Worm (Caenorhabditis elegans) whole organism, L4 larva: Measurements from ENCODE around the gene gst-34.

Experiments used
- F37D6.2 ChIP-seq: sonication (generic microtip); optimal IDR thresholded peaks from 2 replicates; lab custom pipeline; 2016; ENCODE audit warnings: mild to moderate bottlenecking, missing genetic modification characterization, missing compliant biosample characterization
- Y5F2A.4 ChIP-seq: fragments of 200-800 bp; sonication (Bioruptor generic); optimal IDR thresholded peaks from 2 replicates; lab custom pipeline; 2018; ENCODE audit warnings: mild to moderate bottlenecking, missing genetic modification characterization, missing compliant biosample characterization
- dve-1 ChIP-seq: sonication (generic microtip); optimal IDR thresholded peaks from 2 replicates; lab custom pipeline; 2017; ENCODE audit warnings: antibody characterized with exemption, mild to moderate bottlenecking, missing genetic modification characterization, missing compliant biosample characterization; ENCODE audit not compliant: insufficient read depth
- lin-39 ChIP-seq: fragments of 150-350 bp; optimal IDR thresholded peaks from 2 replicates; lab custom pipeline; 2014; ENCODE audit warnings: missing biosample characterization, missing genetic modification reagents, missing genetic modification characterization
- php-3 ChIP-seq: fragments of 200-800 bp; sonication (Bioruptor generic); IDR thresholded peaks from 2 replicates; pipeline ENCODE4 v1.3.6; 2022; ENCODE audit warnings: missing genetic modification reagents, missing genetic modification characterization, missing compliant biosample characterization
- skn-1 ChIP-seq: fragments of 150-350 bp; optimal IDR thresholded peaks from 2 replicates; lab custom pipeline; 2014; ENCODE audit warnings: missing biosample characterization, missing genetic modification characterization
- zag-1 ChIP-seq: fragments of 150-350 bp; optimal IDR thresholded peaks from 2 replicates; lab custom pipeline; 2014; ENCODE audit warnings: missing biosample characterization, missing genetic modification characterization
- ztf-11 ChIP-seq: fragments of 150-350 bp; optimal IDR thresholded peaks from 2 replicates; lab custom pipeline; 2014; ENCODE audit warnings: missing biosample characterization, missing genetic modification characterization

DNA sequence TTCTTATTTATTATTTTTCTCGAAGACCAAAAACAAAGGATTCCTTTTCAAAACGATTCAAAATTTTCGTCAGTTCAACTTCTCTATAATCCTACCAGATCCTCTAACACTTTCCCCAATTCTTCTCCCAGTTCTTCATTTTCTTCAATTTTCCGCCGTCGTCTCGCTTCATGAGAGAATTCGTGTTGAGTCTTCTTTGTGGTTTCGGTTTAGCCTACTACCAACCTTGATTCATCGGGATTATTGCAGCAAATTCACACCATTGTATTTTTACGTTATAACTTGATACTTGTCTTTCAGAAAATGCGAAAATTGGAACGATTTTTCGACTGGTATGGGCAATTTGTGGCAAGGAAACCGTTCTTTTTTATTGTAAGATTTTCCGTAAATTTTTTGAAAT lies 25.2 kb downstream of the gst-34 start, which contains the start of gene ptr-20:
- no peak for TF ChIP-seq php-3 (GFP tag; lab: Robert Waterston, UW)
- TF ChIP-seq Y5F2A.4: no peak
- TF ChIP-seq lin-39 (tag; lab: Kevin White, UChicago): no peak
- no peak for TF ChIP-seq ztf-11
- TF ChIP-seq skn-1: no peak
- TF ChIP-seq dve-1 (tag; lab: Kevin White, UChicago): no peak
- no peak for TF ChIP-seq F37D6.2 (tag; lab: Kevin White, UChicago)
- no peak for TF ChIP-seq zag-1 (tag; lab: Kevin White, UChicago)
